Fruit fly (Drosophila melanogaster) S2 (cell line): ENCODE measurements around the gene CG34107.

Experiments used
- CG8478 ChIP-seq: fragments of >200 bp; optimal IDR thresholded peaks from 2 replicates; lab custom pipeline; 2018
- CTCF ChIP-seq, 2 experiments: fragments of >200 bp; optimal IDR thresholded peaks; 2 replicates each; lab custom pipeline; 2018

dm6 chr3R:10213430-10213829 is 11.3 kb upstream of the CG34107 start:
- no peak for TF ChIP-seq CG8478 (lab: Kevin White, UChicago)
- no peak for TF ChIP-seq CTCF (optimal IDR thresholded peaks at IDR 0.05; lab: Kevin White, UChicago)
